Worm (Caenorhabditis elegans) whole organism, dauer: ENCODE data around the gene spe-18.

ENCODE experiments used
- unc-62 ChIP-seq: sonication (generic microtip); optimal IDR thresholded peaks from 2 replicates; lab custom pipeline; 2017; ENCODE audit warnings: missing biosample characterization, missing genetic modification reagents, missing genetic modification characterization

Gene spe-18

DNA sequence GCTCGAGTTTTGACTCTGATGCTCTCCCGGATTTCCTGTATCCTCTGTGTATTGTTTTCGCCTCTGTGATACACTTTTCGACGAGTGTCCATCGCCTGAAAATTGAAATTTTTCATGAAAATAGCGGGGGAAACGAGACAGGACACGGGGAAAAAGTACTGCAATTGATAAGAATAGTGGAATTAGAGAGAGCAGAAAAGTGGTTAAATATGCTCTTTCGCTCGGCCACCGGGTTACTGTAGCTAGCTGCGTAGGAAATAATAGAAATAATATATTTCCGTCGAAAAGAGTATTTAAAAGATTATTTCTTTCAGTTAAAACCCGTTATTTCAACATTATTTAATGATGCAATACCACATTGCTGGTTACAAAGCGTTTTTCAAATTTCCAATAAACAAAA lies 36.5 kb downstream of the spe-18 start, which contains the start of gene rict-1:
Gene rict-1, minus strand, starts transcription at position 101 of the 400 bp plus-strand sequence.
- TF ChIP-seq unc-62 (GFP tag; lab: Kevin White, UChicago): no peak

ce11 chrII:13107719-13108118 lies 45.5 kb downstream of the spe-18 start, which contains the start of gene pqn-32:
TSS of gene pqn-32 (plus strand) at chrII:13108019.
- no peak for TF ChIP-seq unc-62 (GFP tag; lab: Kevin White, UChicago)
